Fruit fly (Drosophila melanogaster) whole organism, embryonic: ENCODE results near the gene nmo.

Source experiments
- Abd-B ChIP-seq: fragments of 200-800 bp; sonication (Bioruptor generic); optimal IDR thresholded peaks from 2 replicates; lab custom pipeline; 2018; ENCODE audit warnings: missing biosample characterization, mild to moderate bottlenecking, missing genetic modification characterization, moderate library complexity
- Antp ChIP-seq: fragments of 200-800 bp; sonication (Bioruptor generic); optimal IDR thresholded peaks from 3 replicates; lab custom pipeline; 2016; ENCODE audit warnings: missing biosample characterization, missing genetic modification characterization
- Atf3 ChIP-seq: fragments of 200-800 bp; sonication (Bioruptor generic); optimal IDR thresholded peaks from 3 replicates; lab custom pipeline; 2016; ENCODE audit warnings: missing biosample characterization, missing genetic modification characterization
- BEAF-32 ChIP-seq: fragments of 200-800 bp; sonication (Bioruptor generic); optimal IDR thresholded peaks from 3 replicates; lab custom pipeline; 2017; ENCODE audit warnings: missing biosample characterization, missing genetic modification characterization, mild to moderate bottlenecking, moderate library complexity, missing genetic modification reagents
- CG10147 ChIP-seq: fragments of 200-800 bp; sonication (Bioruptor generic); optimal IDR thresholded peaks from 2 replicates; lab custom pipeline; 2019; ENCODE audit warnings: missing biosample characterization, mild to moderate bottlenecking, missing genetic modification characterization, moderate library complexity
- CG10565 ChIP-seq: fragments of 200-800 bp; sonication (Bioruptor generic); optimal IDR thresholded peaks from 3 replicates; lab custom pipeline; 2016; ENCODE audit warnings: missing biosample characterization, mild to moderate bottlenecking, missing genetic modification characterization
- CG10979 ChIP-seq: fragments of 200-800 bp; sonication (Bioruptor generic); optimal IDR thresholded peaks from 2 replicates; lab custom pipeline; 2018; ENCODE audit warnings: missing biosample characterization, mild to moderate bottlenecking, missing genetic modification characterization, moderate library complexity
- CG1233 ChIP-seq: fragments of 200-800 bp; sonication (Bioruptor generic); optimal IDR thresholded peaks from 4 replicates; lab custom pipeline; 2018; ENCODE audit warnings: missing biosample characterization, mild to moderate bottlenecking, missing genetic modification characterization
- CG14441 ChIP-seq: fragments of 200-800 bp; sonication (Bioruptor generic); IDR thresholded peaks from 2 replicates; pipeline ENCODE4 v1.3.6; 2022; ENCODE audit warnings: missing biosample characterization, missing genetic modification characterization
- CG15073 ChIP-seq: fragments of 200-800 bp; sonication (Bioruptor generic); optimal IDR thresholded peaks from 2 replicates; lab custom pipeline; 2016; ENCODE audit warnings: missing biosample characterization, missing genetic modification characterization
- CG17829 ChIP-seq: fragments of 200-800 bp; optimal IDR thresholded peaks from 2 replicates; lab custom pipeline; 2019; ENCODE audit warnings: missing biosample characterization, mild to moderate bottlenecking, missing genetic modification characterization, moderate library complexity
- CG2202 ChIP-seq: fragments of 200-800 bp; sonication (Bioruptor generic); optimal IDR thresholded peaks from 2 replicates; lab custom pipeline; 2018; ENCODE audit warnings: missing biosample characterization, mild to moderate bottlenecking, missing genetic modification characterization
- CG2875 ChIP-seq: fragments of 200-800 bp; sonication (Bioruptor generic); optimal IDR thresholded peaks from 2 replicates; lab custom pipeline; 2017; ENCODE audit warnings: missing biosample characterization, mild to moderate bottlenecking, missing genetic modification characterization, missing genetic modification reagents
- CG32767 ChIP-seq: fragments of 200-800 bp; sonication (Bioruptor generic); IDR thresholded peaks from 2 replicates; pipeline ENCODE4 v1.3.6; 2022; ENCODE audit warnings: missing biosample characterization, missing genetic modification characterization
- CG3726 ChIP-seq: fragments of 200-800 bp; sonication (Bioruptor generic); IDR thresholded peaks from 3 replicates; pipeline ENCODE4, ENCODE4 v1.3.6; 2022; ENCODE audit warnings: missing biosample characterization, missing genetic modification characterization
- CG3847 ChIP-seq: fragments of 200-800 bp; sonication (Bioruptor generic); IDR thresholded peaks from 2 replicates; pipeline ENCODE4 v1.3.6; 2022; ENCODE audit warnings: missing biosample characterization, missing genetic modification characterization
- CG3995 ChIP-seq: fragments of 200-800 bp; sonication (Bioruptor generic); optimal IDR thresholded peaks from 3 replicates; lab custom pipeline; 2016; ENCODE audit warnings: missing biosample characterization, missing genetic modification characterization
- Camta ChIP-seq: fragments of 200-800 bp; sonication (Bioruptor generic); optimal IDR thresholded peaks from 2 replicates; lab custom pipeline; 2016; ENCODE audit warnings: missing biosample characterization, missing genetic modification characterization
- CkIIα-i1 ChIP-seq: fragments of 200-800 bp; sonication (Bioruptor generic); IDR thresholded peaks from 2 replicates; pipeline ENCODE4 v1.3.6; 2022; ENCODE audit warnings: missing biosample characterization, missing genetic modification characterization
- D ChIP-seq, 2 experiments: fragments of 200-800 bp in 1 of 2; fragments of >200 bp in 1 of 2; sonication (Bioruptor generic) in 1 of 2; optimal IDR thresholded peaks; 2 replicates in 1 of 2; 3 replicates in 1 of 2; lab custom pipeline; 2017; ENCODE audit warnings: mild to moderate bottlenecking in 1 of 2, missing biosample characterization in 1 of 2, missing genetic modification characterization in 1 of 2, missing genetic modification reagents in 1 of 2
- Fer1 ChIP-seq: fragments of 200-800 bp; sonication (Bioruptor generic); optimal IDR thresholded peaks from 2 replicates; lab custom pipeline; 2017; ENCODE audit warnings: missing biosample characterization, mild to moderate bottlenecking, missing genetic modification characterization
- Fer3 ChIP-seq: fragments of 200-800 bp; sonication (Bioruptor generic); optimal IDR thresholded peaks from 2 replicates; lab custom pipeline; 2018; ENCODE audit warnings: missing biosample characterization, mild to moderate bottlenecking, missing genetic modification characterization, moderate library complexity
- H15 ChIP-seq: fragments of 200-800 bp; sonication (Bioruptor generic); IDR thresholded peaks from 3 replicates; pipeline ENCODE4 v1.3.6; 2022; ENCODE audit warnings: missing biosample characterization, missing genetic modification characterization
- H2.0 ChIP-seq: fragments of 200-800 bp; sonication (Bioruptor generic); IDR thresholded peaks from 2 replicates; pipeline ENCODE4 v1.3.6; 2022; ENCODE audit warnings: missing biosample characterization, missing genetic modification characterization
- MESR4 ChIP-seq: fragments of 200-800 bp; sonication (Bioruptor generic); optimal IDR thresholded peaks from 2 replicates; lab custom pipeline; 2018; ENCODE audit warnings: missing biosample characterization, mild to moderate bottlenecking, missing genetic modification characterization, moderate library complexity
- Rfx ChIP-seq: fragments of 200-800 bp; sonication (Bioruptor generic); IDR thresholded peaks from 2 replicates; pipeline ENCODE4 v1.3.6; 2022; ENCODE audit warnings: missing biosample characterization, missing genetic modification characterization
- br ChIP-seq: fragments of >200 bp; optimal IDR thresholded peaks from 2 replicates; lab custom pipeline; 2017
- cad ChIP-seq: fragments of >200 bp; optimal IDR thresholded peaks from 2 replicates; lab custom pipeline; 2017; ENCODE audit warnings: missing biosample characterization, missing genetic modification characterization
- chn ChIP-seq: fragments of 200-800 bp; sonication (Bioruptor generic); optimal IDR thresholded peaks from 2 replicates; lab custom pipeline; 2016; ENCODE audit warnings: missing biosample characterization, missing genetic modification characterization
- cwo ChIP-seq: fragments of 200-800 bp; sonication (Bioruptor generic); optimal IDR thresholded peaks from 3 replicates; lab custom pipeline; 2017; ENCODE audit warnings: missing biosample characterization, missing genetic modification characterization, mild to moderate bottlenecking, moderate library complexity, missing genetic modification reagents
- emc ChIP-seq: fragments of 200-800 bp; sonication (Bioruptor generic); optimal IDR thresholded peaks from 2 replicates; lab custom pipeline; 2016; ENCODE audit warnings: missing biosample characterization, missing genetic modification characterization
- fd64A ChIP-seq: fragments of 200-800 bp; sonication (Bioruptor generic); optimal IDR thresholded peaks from 3 replicates; lab custom pipeline; 2018; ENCODE audit warnings: missing biosample characterization, mild to moderate bottlenecking, missing genetic modification characterization
- gce ChIP-seq: fragments of 200-800 bp; sonication (Bioruptor generic); IDR thresholded peaks from 3 replicates; pipeline ENCODE4 v1.3.6; 2022; ENCODE audit warnings: missing biosample characterization, missing genetic modification characterization
- grau ChIP-seq: fragments of 200-800 bp; optimal IDR thresholded peaks from 3 replicates; lab custom pipeline; 2019; ENCODE audit warnings: missing biosample characterization, mild to moderate bottlenecking, missing genetic modification characterization, moderate library complexity
- gsb-n ChIP-seq: fragments of 200-800 bp; sonication (Bioruptor generic); optimal IDR thresholded peaks from 3 replicates; lab custom pipeline; 2018; ENCODE audit warnings: missing biosample characterization, mild to moderate bottlenecking, missing genetic modification characterization
- ham ChIP-seq: fragments of 200-800 bp; sonication (Bioruptor generic); IDR thresholded peaks from 2 replicates; pipeline ENCODE4 v1.3.6; 2022; ENCODE audit warnings: missing biosample characterization, missing genetic modification characterization
- insv ChIP-seq, 2 experiments: fragments of 200-800 bp; sonication (Bioruptor generic); optimal IDR thresholded peaks; 3 replicates each; lab custom pipeline; 2016 to 2018; ENCODE audit warnings: missing biosample characterization in 2 of 2, missing genetic modification characterization in 2 of 2
- inv ChIP-seq: fragments of 200-800 bp; sonication (Bioruptor generic); IDR thresholded peaks from 2 replicates; pipeline ENCODE4 v1.3.6; 2022; ENCODE audit warnings: missing biosample characterization, missing genetic modification characterization; ENCODE audit not compliant: partially characterized antibody
- jing ChIP-seq: fragments of 200-800 bp; sonication (Bioruptor generic); optimal IDR thresholded peaks from 2 replicates; lab custom pipeline; 2018; ENCODE audit warnings: missing biosample characterization, mild to moderate bottlenecking, missing genetic modification characterization
- jumu ChIP-seq: fragments of 200-800 bp; sonication (Bioruptor generic); optimal IDR thresholded peaks from 3 replicates; lab custom pipeline; 2016; ENCODE audit warnings: missing biosample characterization, missing genetic modification characterization
- ken ChIP-seq: fragments of 200-800 bp; sonication (Bioruptor generic); IDR thresholded peaks from 3 replicates; pipeline ENCODE4 v1.3.6; 2022; ENCODE audit warnings: missing biosample characterization, missing genetic modification characterization
- lilli ChIP-seq: fragments of 200-800 bp; sonication (Bioruptor generic); optimal IDR thresholded peaks from 3 replicates; lab custom pipeline; 2016; ENCODE audit warnings: missing biosample characterization, missing genetic modification characterization
- mirr ChIP-seq: fragments of 200-800 bp; sonication (Bioruptor generic); optimal IDR thresholded peaks from 3 replicates; lab custom pipeline; 2018; ENCODE audit warnings: missing biosample characterization, mild to moderate bottlenecking, missing genetic modification characterization
- oc ChIP-seq: fragments of 200-800 bp; sonication (Bioruptor generic); optimal IDR thresholded peaks from 2 replicates; lab custom pipeline; 2018; ENCODE audit warnings: missing biosample characterization, mild to moderate bottlenecking, missing genetic modification characterization, moderate library complexity
- onecut ChIP-seq: fragments of 200-800 bp; sonication (Bioruptor generic); IDR thresholded peaks from 2 replicates; pipeline ENCODE4 v1.3.6; 2022; ENCODE audit warnings: missing biosample characterization, missing genetic modification characterization
- org-1 ChIP-seq: fragments of 200-800 bp; sonication (Bioruptor generic); optimal IDR thresholded peaks from 2 replicates; lab custom pipeline; 2017; ENCODE audit warnings: missing biosample characterization, missing genetic modification characterization
- otp ChIP-seq: fragments of 200-800 bp; sonication (Bioruptor generic); IDR thresholded peaks from 3 replicates; pipeline ENCODE4, ENCODE4 v1.3.6; 2022; ENCODE audit warnings: missing biosample characterization, missing genetic modification characterization
- p53 ChIP-seq: fragments of 200-800 bp; sonication (Bioruptor generic); optimal IDR thresholded peaks from 2 replicates; lab custom pipeline; 2016; ENCODE audit warnings: missing biosample characterization, missing genetic modification characterization
- pfk ChIP-seq: fragments of 200-800 bp; sonication (Bioruptor generic); optimal IDR thresholded peaks from 2 replicates; lab custom pipeline; 2018; ENCODE audit warnings: missing biosample characterization, mild to moderate bottlenecking, missing genetic modification characterization, moderate library complexity
- shn ChIP-seq: fragments of 200-800 bp; sonication (Bioruptor generic); optimal IDR thresholded peaks from 3 replicates; lab custom pipeline; 2016; ENCODE audit warnings: missing biosample characterization, missing genetic modification characterization
- ssp ChIP-seq: fragments of 200-800 bp; sonication (Bioruptor generic); IDR thresholded peaks from 2 replicates; pipeline ENCODE4 v1.3.6; 2022; ENCODE audit warnings: missing biosample characterization, missing genetic modification characterization

The nmo gene

dm6 chr3L:8091650-8092068 lies 112.8 kb downstream of the nmo start, which contains the start of gene CG7565 (continued):
- TF ChIP-seq chn (GFP tag; lab: Kevin White, UChicago) (peak; percentile 16), CG10979 (tag; lab: Kevin White, UChicago) (no peak), gce (no peak), Fer1 (GFP tag; lab: Kevin White, UChicago) (peak; percentile 81), H15 (peak; percentile 49; the same call in 1 of the 3 replicates), CG3847 (GFP tag; lab: Robert Waterston, UW) (peak; percentile 49), MESR4 (GFP tag; lab: Kevin White, UChicago) (peak; percentile 76), CG10147 (peak; percentile 34), p53 (no peak), CG2875 (GFP tag; lab: Kevin White, UChicago) (peak; percentile 5), br (lab: Kevin White, UChicago) (no peak), cad (GFP tag; lab: Kevin White, UChicago) (no peak), lilli (GFP tag; lab: Kevin White, UChicago) (peak; percentile 60), otp (GFP tag; lab: Robert Waterston, UW) (0 out of 3 replicates have a peak, but pooled peaks have one; percentile 5), shn (GFP tag; lab: Kevin White, UChicago) (no peak), cwo (GFP tag; lab: Kevin White, UChicago) (peak; percentile 56), CkIIα-i1 (no peak), grau (tag; lab: Kevin White, UChicago) (peak; percentile 42), CG10565 (GFP tag; lab: Kevin White, UChicago) (no peak), CG3995 (peak; percentile 19), BEAF-32 (GFP tag; lab: Kevin White, UChicago) (peak; percentile 55), H2.0 (no peak), Camta (GFP tag; lab: Kevin White, UChicago) (peak; percentile 18), CG1233 (peak; percentile 12), fd64A (GFP tag; lab: Kevin White, UChicago) (no peak), gsb-n (no peak), ssp (no peak), CG32767 (GFP tag; lab: Robert Waterston, UW) (no peak), Rfx (peak; percentile 71), org-1 (GFP tag; lab: Kevin White, UChicago) (peak; percentile 26), onecut (GFP tag; lab: Robert Waterston, UW) (peak; percentile 87), emc (GFP tag; lab: Kevin White, UChicago) (no peak), CG14441 (GFP tag; lab: Robert Waterston, UW) (no peak), ken (GFP tag; lab: Robert Waterston, UW) (no peak; the same call in 2 of the 3 replicates), Atf3 (GFP tag; lab: Kevin White, UChicago) (no peak), CG15073 (GFP tag; lab: Kevin White, UChicago) (no peak), CG17829 (tag; lab: Kevin White, UChicago) (peak; percentile 42), CG3726 (no peak), insv (GFP tag; optimal IDR thresholded peaks at IDR 0.05; lab: Kevin White, UChicago) (no peak), CG2202 (tag; lab: Kevin White, UChicago) (no peak), oc (tag; lab: Kevin White, UChicago) (peak; percentile 23), jumu (peak; percentile 12), inv (no peak), pfk (GFP tag; lab: Kevin White, UChicago) (peak; percentile 39), jing (GFP tag; lab: Kevin White, UChicago) (no peak), Fer3 (tag; lab: Kevin White, UChicago) (peak; percentile 35), D (optimal IDR thresholded peaks at IDR 0.05; lab: Kevin White, UChicago) (no peak), D (GFP tag; optimal IDR thresholded peaks at IDR 0.05; lab: Kevin White, UChicago) (no peak), ham (GFP tag; lab: Robert Waterston, UW) (no peak), mirr (GFP tag; lab: Kevin White, UChicago) (peak; percentile 80), Abd-B (GFP tag; lab: Kevin White, UChicago) (no peak), Antp (GFP tag; lab: Kevin White, UChicago) (peak; percentile 45)
